Fruit fly (Drosophila melanogaster) whole organism, adult: Measurements from ENCODE around the gene InR.

Experiments
- CG11617 ChIP-seq: fragments of 200-800 bp; sonication (Bioruptor generic); optimal IDR thresholded peaks from 2 replicates; lab custom pipeline; 2017; ENCODE audit warnings: mild to moderate bottlenecking, missing biosample characterization, missing genetic modification reagents, missing genetic modification characterization
- CG1620 ChIP-seq: fragments of 200-800 bp; sonication (Bioruptor generic); optimal IDR thresholded peaks from 2 replicates; lab custom pipeline; 2016; ENCODE audit warnings: missing biosample characterization, missing genetic modification characterization
- CG7045 ChIP-seq: fragments of 200-800 bp; sonication (Bioruptor generic); optimal IDR thresholded peaks from 2 replicates; lab custom pipeline; 2017; ENCODE audit warnings: missing biosample characterization, mild to moderate bottlenecking, missing genetic modification characterization
- CG7101 ChIP-seq: fragments of 200-800 bp; sonication (Bioruptor generic); optimal IDR thresholded peaks from 2 replicates; lab custom pipeline; 2018; ENCODE audit warnings: missing biosample characterization, mild to moderate bottlenecking, missing genetic modification characterization, moderate library complexity
- Mnt ChIP-seq: fragments of 200-800 bp; sonication (Bioruptor generic); optimal IDR thresholded peaks from 2 replicates; lab custom pipeline; 2016; ENCODE audit warnings: missing biosample characterization, mild to moderate bottlenecking, missing genetic modification characterization
- bab1 ChIP-seq: fragments of 200-800 bp; sonication (Bioruptor generic); optimal IDR thresholded peaks from 3 replicates; lab custom pipeline; 2019; ENCODE audit warnings: missing biosample characterization, mild to moderate bottlenecking, missing genetic modification characterization, moderate library complexity
- cnc ChIP-seq, 2 experiments: fragments of >200 bp; optimal IDR thresholded peaks; 2 replicates each; lab custom pipeline; 2017
- tj ChIP-seq: fragments of 200-800 bp; sonication (Bioruptor generic); optimal IDR thresholded peaks from 3 replicates; lab custom pipeline; 2017; ENCODE audit warnings: missing biosample characterization, mild to moderate bottlenecking, missing genetic modification characterization, moderate library complexity
- toe ChIP-seq: fragments of 200-800 bp; sonication (Bioruptor generic); optimal IDR thresholded peaks from 2 replicates; lab custom pipeline; 2016; ENCODE audit warnings: missing biosample characterization, missing genetic modification characterization

DNA sequence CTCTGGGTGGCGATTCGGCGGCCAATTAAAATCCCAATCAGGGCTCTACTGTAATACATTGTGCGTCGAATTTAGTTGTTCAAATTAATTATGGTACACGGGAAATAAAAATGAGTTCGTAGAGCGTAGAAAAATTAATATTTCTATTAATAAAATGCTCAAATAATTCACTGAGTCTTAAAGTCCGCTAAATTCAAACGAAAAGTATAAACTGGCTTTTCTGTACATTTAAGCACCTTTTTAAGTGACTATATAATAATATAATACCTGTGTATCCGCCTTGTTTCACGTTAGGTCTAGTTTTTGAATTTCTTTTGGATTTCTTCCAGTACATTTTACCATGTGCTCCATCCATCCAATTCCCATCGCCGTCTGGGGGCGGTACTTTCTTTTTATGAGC lies 52.3 kb downstream of the InR start:
- no peak for TF ChIP-seq toe (GFP tag; lab: Kevin White, UChicago)
- no peak for TF ChIP-seq CG1620 (GFP tag; lab: Kevin White, UChicago)
- no peak for TF ChIP-seq tj (GFP tag; lab: Kevin White, UChicago)
- no peak for TF ChIP-seq bab1
- TF ChIP-seq Mnt, result no peak
- no peak for TF ChIP-seq cnc (optimal IDR thresholded peaks at IDR 0.05; lab: Kevin White, UChicago)
- TF ChIP-seq CG7101 (tag; lab: Kevin White, UChicago), result no peak
- TF ChIP-seq CG11617 (GFP tag; lab: Kevin White, UChicago), result no peak
- TF ChIP-seq CG7045 (GFP tag; lab: Kevin White, UChicago), result no peak
